Worm (Caenorhabditis elegans): ENCODE results near the gene R02F2.1.

Gene R02F2.1

ce11 chrIII:5453290-5453689, 48.4 kb upstream of the R02F2.1 start, which contains the start of gene F48E8.4:
TSS of gene F48E8.4 (plus strand) at chrIII:5453590.
- TF ChIP-seq ceh-82 (tag; optimal IDR thresholded peaks at IDR 0.05) (no peak), nhr-25 (tag; optimal IDR thresholded peaks at IDR 0.05) (peak; percentile 54)

ce11 chrIII:5461079-5461478, 40.6 kb upstream of the R02F2.1 start, which contains the start of gene F48E8.3:
TSS of gene F48E8.3 (plus strand) at chrIII:5461379.
- TF ChIP-seq lin-13 (GFP tag; optimal IDR thresholded peaks at IDR 0.05) (no peak), snpc-4 (tag; optimal IDR thresholded peaks at IDR 0.05) (no peak), aly-2 (tag; optimal IDR thresholded peaks at IDR 0.05) (no peak), ceh-16 (tag; optimal IDR thresholded peaks at IDR 0.05) (no peak), nhr-237 (tag; optimal IDR thresholded peaks at IDR 0.05) (no peak)

DNA sequence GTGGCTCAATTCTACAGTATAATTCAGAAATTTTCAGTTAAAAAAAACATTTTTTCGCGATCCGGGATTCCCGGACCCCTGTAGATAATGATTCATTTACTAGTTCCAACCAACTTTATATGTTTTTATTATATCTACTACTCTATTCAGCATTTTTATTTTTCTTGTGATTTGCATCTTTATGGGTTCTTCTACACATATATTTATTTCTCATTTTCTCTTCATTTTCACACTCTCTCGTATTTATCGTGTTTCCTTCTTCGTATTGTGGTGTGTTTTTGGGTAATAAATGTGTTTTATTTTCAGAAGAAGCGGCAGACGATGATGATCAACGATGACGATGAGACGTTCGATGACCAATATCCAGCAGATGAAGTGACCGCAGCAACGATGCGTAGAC, 37.6 kb upstream of the R02F2.1 start, which contains the start of gene F48E8.2:
Gene F48E8.2, plus strand, starts transcription at position 301 of the 400 bp plus-strand sequence.
- no peak for TF ChIP-seq nhr-11 (tag; optimal IDR thresholded peaks at IDR 0.05)
- TF ChIP-seq alr-1 (tag; optimal IDR thresholded peaks at IDR 0.05): no peak
- no peak for TF ChIP-seq elt-1 (tag; optimal IDR thresholded peaks at IDR 0.05)
- no peak for TF ChIP-seq ztf-4 (tag; optimal IDR thresholded peaks at IDR 0.05)
- no peak for TF ChIP-seq lin-11 (tag; optimal IDR thresholded peaks at IDR 0.05)
- TF ChIP-seq ama-1 (optimal IDR thresholded peaks at IDR 0.05): no peak
- TF ChIP-seq ztf-1 (GFP tag; conservative IDR thresholded peaks at IDR 0.05): no peak
- TF ChIP-seq unc-55 (GFP tag; optimal IDR thresholded peaks at IDR 0.05): no peak
- no peak for TF ChIP-seq C34F6.9 (tag; optimal IDR thresholded peaks at IDR 0.05)
- no peak for TF ChIP-seq crh-2 (tag; optimal IDR thresholded peaks at IDR 0.05)
- no peak for TF ChIP-seq mdl-1 (tag; optimal IDR thresholded peaks at IDR 0.05)
- TF ChIP-seq unc-62 (GFP tag; optimal IDR thresholded peaks at IDR 0.05): no peak
- no peak for TF ChIP-seq snpc-4 (tag; optimal IDR thresholded peaks at IDR 0.05)
- no peak for TF ChIP-seq dmd-4 (tag; optimal IDR thresholded peaks at IDR 0.05)
- TF ChIP-seq ceh-16 (tag; optimal IDR thresholded peaks at IDR 0.05): no peak

ce11 chrIII:5464850-5465249, 36.8 kb upstream of the R02F2.1 start:
- TF ChIP-seq nhr-23 (tag; optimal IDR thresholded peaks at IDR 0.05) (no peak), nhr-77 (tag; optimal IDR thresholded peaks at IDR 0.05) (no peak), unc-62 (GFP tag; optimal IDR thresholded peaks at IDR 0.05) (no peak), gmeb-1 (tag; optimal IDR thresholded peaks at IDR 0.05) (no peak), sma-3 (GFP tag; optimal IDR thresholded peaks at IDR 0.05) (peak; percentile 46), alr-1 (tag; optimal IDR thresholded peaks at IDR 0.05) (no peak), fos-1 (tag; optimal IDR thresholded peaks at IDR 0.05) (peak; percentile 29), nhr-237 (tag; optimal IDR thresholded peaks at IDR 0.05) (no peak), peb-1 (tag; optimal IDR thresholded peaks at IDR 0.05) (no peak), ZK546.5 (tag; optimal IDR thresholded peaks at IDR 0.05) (no peak), R02D3.7 (tag; optimal IDR thresholded peaks at IDR 0.05) (no peak), sma-9 (GFP tag; optimal IDR thresholded peaks at IDR 0.05) (peak; percentile 65), sma-9 (tag; optimal IDR thresholded peaks at IDR 0.05) (no peak), C34F6.9 (tag; optimal IDR thresholded peaks at IDR 0.05) (no peak), mdl-1 (tag; optimal IDR thresholded peaks at IDR 0.05) (no peak), unc-39 (tag; optimal IDR thresholded peaks at IDR 0.05) (no peak), nhr-129 (tag; optimal IDR thresholded peaks at IDR 0.05) (no peak), aly-2 (tag; optimal IDR thresholded peaks at IDR 0.05) (no peak), elt-1 (tag; optimal IDR thresholded peaks at IDR 0.05) (no peak), nhr-21 (tag; optimal IDR thresholded peaks at IDR 0.05) (peak; percentile 57), nhr-12 (tag; optimal IDR thresholded peaks at IDR 0.05) (no peak), dmd-4 (tag; optimal IDR thresholded peaks at IDR 0.05) (no peak), nhr-25 (tag; optimal IDR thresholded peaks at IDR 0.05) (no peak), ztf-1 (GFP tag; conservative IDR thresholded peaks at IDR 0.05) (no peak), blmp-1 (tag; optimal IDR thresholded peaks at IDR 0.05; ENCODE audit: insufficient read depth) (no peak)

DNA sequence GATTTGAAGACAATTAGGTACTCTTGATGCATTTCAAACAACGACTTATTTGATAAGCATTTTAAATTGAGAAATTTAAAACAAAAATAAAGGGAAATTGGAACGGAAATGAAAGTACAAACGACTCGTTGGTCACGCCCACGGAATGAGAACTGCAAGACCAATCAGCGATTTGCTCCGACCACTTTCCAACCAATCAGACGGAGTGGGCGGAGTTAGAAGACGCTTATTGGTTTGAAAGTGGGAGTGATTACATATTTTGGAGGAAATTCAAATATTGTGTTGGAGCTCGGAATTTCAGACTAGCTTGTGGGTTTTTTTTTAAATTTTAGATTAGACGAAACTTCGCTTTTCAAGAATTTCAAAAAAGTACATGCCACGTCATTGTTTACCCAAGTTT, 32.6 kb upstream of the R02F2.1 start:
- TF ChIP-seq nhr-11 (tag; optimal IDR thresholded peaks at IDR 0.05) (no peak), zag-1 (tag; optimal IDR thresholded peaks at IDR 0.05) (no peak), nhr-237 (tag; optimal IDR thresholded peaks at IDR 0.05) (no peak), aly-2 (tag; optimal IDR thresholded peaks at IDR 0.05) (no peak), elt-3 (tag; optimal IDR thresholded peaks at IDR 0.05) (no peak), F13H6.1 (tag; optimal IDR thresholded peaks at IDR 0.05) (no peak)

Data from whole organism, L2 larva.